Fruit fly (Drosophila melanogaster) whole organism, pupa: ENCODE results near the gene Pi4KIIIalpha.

Experiments used
- CG12605 ChIP-seq: fragments of 200-800 bp; sonication (Bioruptor generic); IDR thresholded peaks from 2 replicates; pipeline ENCODE4 v1.3.6; 2022; ENCODE audit warnings: missing biosample characterization, missing genetic modification characterization
- CG15710 ChIP-seq: fragments of 200-800 bp; sonication (Bioruptor generic); optimal IDR thresholded peaks from 2 replicates; lab custom pipeline; 2018; ENCODE audit warnings: missing biosample characterization, mild to moderate bottlenecking, missing genetic modification characterization, moderate library complexity
- CG17806 ChIP-seq: fragments of 200-800 bp; sonication (Bioruptor generic); optimal IDR thresholded peaks from 2 replicates; lab custom pipeline; 2018; ENCODE audit warnings: missing biosample characterization, mild to moderate bottlenecking, missing genetic modification characterization, moderate library complexity
- CG32121 ChIP-seq: fragments of 200-800 bp; sonication (Bioruptor generic); IDR thresholded peaks from 2 replicates; pipeline ENCODE4 v1.3.6; 2022; ENCODE audit warnings: missing biosample characterization, missing genetic modification characterization
- CG34367 ChIP-seq: fragments of 200-800 bp; sonication (Bioruptor generic); optimal IDR thresholded peaks from 2 replicates; lab custom pipeline; 2018; ENCODE audit warnings: missing biosample characterization, mild to moderate bottlenecking, missing genetic modification characterization
- CG4496 ChIP-seq: fragments of 200-800 bp; sonication (Bioruptor generic); IDR thresholded peaks from 3 replicates; pipeline ENCODE4 v1.3.6; 2022; ENCODE audit warnings: missing biosample characterization, missing genetic modification characterization
- D1 ChIP-seq: fragments of 200-800 bp; sonication (Bioruptor generic); optimal IDR thresholded peaks from 2 replicates; lab custom pipeline; 2018; ENCODE audit warnings: missing biosample characterization, mild to moderate bottlenecking, missing genetic modification characterization, moderate library complexity
- EcR ChIP-seq: fragments of 200-800 bp; sonication (Bioruptor generic); optimal IDR thresholded peaks from 3 replicates; lab custom pipeline; 2019; ENCODE audit warnings: missing biosample characterization, missing genetic modification characterization, mild to moderate bottlenecking, moderate library complexity, missing genetic modification reagents
- Ets98B ChIP-seq: fragments of 200-800 bp; sonication (Bioruptor generic); IDR thresholded peaks from 2 replicates; pipeline ENCODE4 v1.3.6; 2022; ENCODE audit warnings: missing biosample characterization, missing genetic modification characterization
- fd96Ca ChIP-seq: fragments of 200-800 bp; sonication (Bioruptor generic); IDR thresholded peaks from 3 replicates; pipeline ENCODE4 v1.3.6; 2022; ENCODE audit warnings: missing biosample characterization, missing genetic modification characterization
- gl ChIP-seq: fragments of 200-800 bp; sonication (Bioruptor generic); optimal IDR thresholded peaks from 2 replicates; lab custom pipeline; 2018; ENCODE audit warnings: missing biosample characterization, mild to moderate bottlenecking, missing genetic modification characterization

DNA sequence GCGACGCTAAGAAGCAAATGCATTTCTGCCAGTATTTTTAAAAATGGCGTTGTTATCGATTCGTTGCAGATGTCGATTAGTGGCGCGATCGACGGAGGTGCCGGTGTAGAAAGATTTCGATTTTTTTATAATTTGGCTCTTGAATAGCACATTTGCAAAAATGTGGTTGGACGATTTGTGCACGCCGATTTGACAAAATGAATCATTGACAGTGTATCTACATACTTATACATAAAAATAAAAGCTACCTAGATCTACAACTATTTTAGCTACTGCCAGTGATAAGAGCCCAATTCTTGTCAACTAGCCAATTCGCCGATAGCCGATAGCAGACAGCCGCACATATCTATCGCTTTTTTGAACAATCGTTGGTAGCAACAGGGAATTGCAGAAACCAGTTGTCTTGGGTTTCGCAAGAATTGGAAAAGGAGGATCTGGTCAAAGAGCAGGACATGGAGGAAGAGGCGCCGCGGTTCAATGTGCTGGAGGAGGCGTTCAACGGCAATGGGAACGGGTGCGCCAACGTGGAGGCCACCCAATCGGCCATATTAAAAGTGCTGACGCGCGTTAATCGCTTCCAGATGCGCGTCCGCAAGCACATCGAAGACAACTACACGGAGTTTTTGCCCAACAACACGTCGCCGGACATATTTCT is 20.6 kb upstream of the Pi4KIIIalpha start, which contains the start of the genes Klp3A and Zw10:
- TF ChIP-seq CG17806 (tag; lab: Kevin White, UChicago) (no peak), CG34367 (tag; lab: Kevin White, UChicago) (no peak), Ets98B (GFP tag; lab: Robert Waterston, UW) (no peak), CG12605 (GFP tag; lab: Robert Waterston, UW) (no peak), CG4496 (GFP tag; lab: Robert Waterston, UW) (no peak), CG15710 (no peak), D1 (tag; lab: Kevin White, UChicago) (no peak), fd96Ca (0 out of 3 replicates have a peak, but pooled peaks have one; percentile 31), gl (tag; lab: Kevin White, UChicago) (no peak), EcR (GFP tag; lab: Kevin White, UChicago) (no peak), CG32121 (peak; percentile 38; the same call in 1 of the 2 replicates)
